Worm (Caenorhabditis elegans) whole organism, mixed stage, embryonic: ENCODE data around the gene algn-2.

ENCODE experiments used
- M03D4.4 ChIP-seq: sonication (generic microtip); optimal IDR thresholded peaks from 2 replicates; lab custom pipeline; 2017; ENCODE audit warnings: mild to moderate bottlenecking, missing genetic modification characterization, missing compliant biosample characterization
- bed-3 ChIP-seq: fragments of 200-800 bp; sonication (Bioruptor generic); optimal IDR thresholded peaks from 3 replicates; lab custom pipeline; 2018; ENCODE audit warnings: mild to moderate bottlenecking, missing genetic modification characterization, moderate library complexity, missing compliant biosample characterization
- blmp-1 ChIP-seq: fragments of 150-350 bp; optimal IDR thresholded peaks from 2 replicates; lab custom pipeline; 2014; ENCODE audit warnings: missing biosample characterization, missing genetic modification characterization
- ceh-39 ChIP-seq: fragments of 150-350 bp; optimal IDR thresholded peaks from 2 replicates; lab custom pipeline; 2014; ENCODE audit warnings: missing biosample characterization, missing genetic modification characterization
- ceh-43 ChIP-seq: fragments of 200-800 bp; sonication (Bioruptor generic); optimal IDR thresholded peaks from 2 replicates; lab custom pipeline; 2018; ENCODE audit warnings: mild to moderate bottlenecking, missing genetic modification characterization, moderate library complexity, missing compliant biosample characterization
- ceh-83 ChIP-seq: fragments of 200-800 bp; sonication (Bioruptor generic); optimal IDR thresholded peaks from 2 replicates; lab custom pipeline; 2018; ENCODE audit warnings: mild to moderate bottlenecking, missing genetic modification characterization, missing compliant biosample characterization
- ces-1 ChIP-seq: fragments of 150-350 bp; optimal IDR thresholded peaks from 2 replicates; lab custom pipeline; 2014; ENCODE audit warnings: missing biosample characterization, missing genetic modification reagents, missing genetic modification characterization
- cnd-1 ChIP-seq: fragments of 200-800 bp; sonication (Bioruptor generic); optimal IDR thresholded peaks from 2 replicates; lab custom pipeline; 2018; ENCODE audit warnings: mild to moderate bottlenecking, missing genetic modification characterization, missing compliant biosample characterization
- drap-1 ChIP-seq: fragments of 200-800 bp; sonication (Bioruptor generic); optimal IDR thresholded peaks from 3 replicates; lab custom pipeline; 2018; ENCODE audit warnings: mild to moderate bottlenecking, missing genetic modification characterization, missing compliant biosample characterization
- elt-1 ChIP-seq: sonication (generic microtip); optimal IDR thresholded peaks from 2 replicates; lab custom pipeline; 2017; ENCODE audit warnings: missing genetic modification characterization, mild to moderate bottlenecking, missing compliant biosample characterization, antibody characterized with exemption, moderate library complexity, borderline replicate concordance; ENCODE audit not compliant: insufficient read depth
- elt-3 ChIP-seq: fragments of 150-350 bp; optimal IDR thresholded peaks from 2 replicates; lab custom pipeline; 2014; ENCODE audit warnings: missing biosample characterization, missing genetic modification characterization
- flh-1 ChIP-seq: fragments of 200-800 bp; sonication (Bioruptor generic); optimal IDR thresholded peaks from 2 replicates; lab custom pipeline; 2018; ENCODE audit warnings: mild to moderate bottlenecking, missing genetic modification characterization, moderate library complexity, missing compliant biosample characterization
- ham-2 ChIP-seq: fragments of 200-800 bp; sonication (Bioruptor generic); optimal IDR thresholded peaks from 2 replicates; lab custom pipeline; 2018; ENCODE audit warnings: mild to moderate bottlenecking, missing genetic modification characterization, missing compliant biosample characterization
- hlh-1 ChIP-seq: fragments of 150-350 bp; optimal IDR thresholded peaks from 2 replicates; lab custom pipeline; 2014; ENCODE audit warnings: missing biosample characterization, missing genetic modification reagents, missing genetic modification characterization
- lin-13 ChIP-seq: fragments of 150-350 bp; optimal IDR thresholded peaks from 2 replicates; lab custom pipeline; 2014; ENCODE audit warnings: missing biosample characterization, missing genetic modification characterization
- lin-32 ChIP-seq: fragments of 200-800 bp; sonication (Bioruptor generic); optimal IDR thresholded peaks from 2 replicates; lab custom pipeline; 2018; ENCODE audit warnings: mild to moderate bottlenecking, missing genetic modification characterization, missing compliant biosample characterization
- lsy-2 ChIP-seq: fragments of 150-350 bp; optimal IDR thresholded peaks from 2 replicates; lab custom pipeline; 2014; ENCODE audit warnings: missing biosample characterization, missing genetic modification characterization
- mab-5 ChIP-seq: fragments of 150-350 bp; optimal IDR thresholded peaks from 2 replicates; lab custom pipeline; 2014; ENCODE audit warnings: missing biosample characterization, missing genetic modification characterization
- mep-1 ChIP-seq: fragments of 150-350 bp; optimal IDR thresholded peaks from 2 replicates; lab custom pipeline; 2017; ENCODE audit warnings: missing biosample characterization, missing genetic modification reagents, missing genetic modification characterization, inconsistent platforms
- mls-2 ChIP-seq: sonication (generic microtip); optimal IDR thresholded peaks from 2 replicates; lab custom pipeline; 2016; ENCODE audit warnings: mild to moderate bottlenecking, missing genetic modification characterization, moderate library complexity, missing compliant biosample characterization
- nhr-12 ChIP-seq: fragments of 150-350 bp; optimal IDR thresholded peaks from 2 replicates; lab custom pipeline; 2014; ENCODE audit warnings: missing biosample characterization, missing genetic modification characterization
- nhr-2 ChIP-seq: fragments of 150-350 bp; optimal IDR thresholded peaks from 2 replicates; lab custom pipeline; 2014; ENCODE audit warnings: missing biosample characterization, missing genetic modification characterization
- nhr-237 ChIP-seq: fragments of 150-350 bp; optimal IDR thresholded peaks from 2 replicates; lab custom pipeline; 2014; ENCODE audit warnings: missing biosample characterization, missing genetic modification characterization
- nhr-28 ChIP-seq: fragments of 150-350 bp; optimal IDR thresholded peaks from 2 replicates; lab custom pipeline; 2014; ENCODE audit warnings: missing biosample characterization, missing genetic modification characterization
- nhr-76 ChIP-seq: sonication (generic microtip); optimal IDR thresholded peaks from 2 replicates; lab custom pipeline; 2017; ENCODE audit warnings: missing biosample characterization, missing genetic modification characterization
- pha-4 ChIP-seq: fragments of 150-350 bp; optimal IDR thresholded peaks from 2 replicates; lab custom pipeline; 2018; ENCODE audit warnings: missing biosample characterization, missing genetic modification reagents, missing genetic modification characterization
- sem-2 ChIP-seq: fragments of 200-800 bp; sonication (Bioruptor generic); optimal IDR thresholded peaks from 2 replicates; lab custom pipeline; 2018; ENCODE audit warnings: mild to moderate bottlenecking, missing genetic modification characterization, missing compliant biosample characterization
- snpc-4 ChIP-seq: fragments of 150-350 bp; optimal IDR thresholded peaks from 2 replicates; lab custom pipeline; 2014; ENCODE audit warnings: missing biosample characterization, missing genetic modification characterization
- sptf-1 ChIP-seq: sonication (generic microtip); optimal IDR thresholded peaks from 2 replicates; lab custom pipeline; 2017; ENCODE audit warnings: mild to moderate bottlenecking, missing genetic modification characterization, moderate library complexity, missing compliant biosample characterization
- tbx-8 ChIP-seq: fragments of 200-800 bp; sonication (Bioruptor generic); optimal IDR thresholded peaks from 2 replicates; lab custom pipeline; 2018; ENCODE audit warnings: mild to moderate bottlenecking, missing genetic modification characterization, moderate library complexity, missing compliant biosample characterization
- unc-120 ChIP-seq: sonication (generic microtip); optimal IDR thresholded peaks from 2 replicates; lab custom pipeline; 2017; ENCODE audit warnings: missing genetic modification characterization, missing compliant biosample characterization; ENCODE audit not compliant: poor library complexity, severe bottlenecking
- unc-39 ChIP-seq: fragments of 150-350 bp; optimal IDR thresholded peaks from 2 replicates; lab custom pipeline; 2014; ENCODE audit warnings: missing biosample characterization, missing genetic modification characterization
- unc-62 ChIP-seq: fragments of 150-350 bp; optimal IDR thresholded peaks from 2 replicates; lab custom pipeline; 2014; ENCODE audit warnings: missing biosample characterization, missing genetic modification reagents, missing genetic modification characterization
- zip-8 ChIP-seq: fragments of 150-350 bp; optimal IDR thresholded peaks from 2 replicates; lab custom pipeline; 2014; ENCODE audit warnings: missing biosample characterization, missing genetic modification characterization
- ztf-11 ChIP-seq: fragments of 150-350 bp; optimal IDR thresholded peaks from 2 replicates; lab custom pipeline; 2014; ENCODE audit warnings: missing biosample characterization, missing genetic modification characterization

The algn-2 gene

DNA sequence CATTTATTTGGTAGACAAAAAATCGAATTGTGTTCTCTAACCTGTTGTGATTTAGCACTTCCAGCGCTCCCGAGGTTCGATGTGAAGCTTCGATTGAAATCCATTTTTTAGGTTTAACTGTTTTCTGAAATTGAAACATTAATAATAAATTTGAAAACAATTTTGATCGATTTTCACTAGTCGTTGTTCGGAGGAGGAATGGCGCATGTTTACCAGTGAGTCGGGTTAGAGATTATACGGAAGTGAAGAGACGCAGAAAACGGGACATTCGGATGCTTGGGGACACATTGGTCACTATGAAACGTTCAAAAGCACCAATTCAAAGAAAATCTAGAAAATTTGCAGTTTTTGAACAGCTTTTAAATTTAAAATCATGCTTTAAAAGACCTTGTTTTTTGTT, 23.7 kb downstream of the algn-2 start, which contains the start of gene fbxl-3:
Gene fbxl-3, minus strand, starts transcription at position 124 of the 400 bp plus-strand sequence.
- TF ChIP-seq nhr-76 (no peak), pha-4 (peak; percentile 65)
- TF ChIP-seq, all 35 proteins: peak for 1

DNA sequence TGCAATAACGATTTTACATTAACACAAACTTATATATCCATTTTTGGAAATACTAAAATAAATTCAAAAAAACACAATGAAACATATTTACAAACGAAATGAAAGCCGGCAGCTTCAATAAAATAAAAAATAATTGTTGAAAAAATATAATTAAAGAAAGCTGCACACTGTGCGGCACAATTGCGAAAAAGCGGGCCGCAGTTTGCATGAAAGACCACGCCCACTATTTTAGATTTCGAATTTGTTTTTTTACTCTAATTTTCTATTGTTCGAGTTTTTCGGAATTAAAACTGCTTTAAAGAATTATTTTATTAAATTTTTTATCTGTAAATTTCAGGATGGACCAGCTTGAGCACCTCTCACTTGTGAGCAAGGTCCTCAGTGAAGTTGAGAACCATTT, 24.1 kb downstream of the algn-2 start, which contains the start of gene mog-5:
Gene mog-5, plus strand, starts transcription at position 338 of the 400 bp plus-strand sequence.
- TF ChIP-seq ham-2 (GFP tag; lab: Kevin White, UChicago) (peak; percentile 58), nhr-76 (no peak), pha-4 (no peak), blmp-1 (tag; lab: Kevin White, UChicago) (peak; percentile 18), elt-1 (tag; lab: Kevin White, UChicago) (no peak), tbx-8 (no peak), cnd-1 (tag; lab: Kevin White, UChicago) (no peak), ces-1 (GFP tag; lab: Kevin White, UChicago) (peak; percentile 74), unc-120 (no peak), nhr-2 (tag; lab: Kevin White, UChicago) (no peak), sem-2 (GFP tag; lab: Kevin White, UChicago) (peak; percentile 16), drap-1 (GFP tag; lab: Kevin White, UChicago) (peak; percentile 40), lin-32 (GFP tag; lab: Kevin White, UChicago) (no peak), mls-2 (tag; lab: Kevin White, UChicago) (no peak), lin-13 (no peak), nhr-12 (tag; lab: Kevin White, UChicago) (no peak), sptf-1 (tag; lab: Kevin White, UChicago) (no peak), M03D4.4 (peak; percentile 74), mep-1 (tag; lab: Kevin White, UChicago) (peak; percentile 33), unc-39 (no peak), ceh-83 (no peak), unc-62 (GFP tag; lab: Kevin White, UChicago) (no peak), hlh-1 (tag; lab: Kevin White, UChicago) (peak; percentile 52), lsy-2 (tag; lab: Kevin White, UChicago) (peak; percentile 15), flh-1 (GFP tag; lab: Kevin White, UChicago) (no peak), snpc-4 (tag; lab: Kevin White, UChicago) (no peak), ztf-11 (no peak), mab-5 (no peak), ceh-39 (no peak), bed-3 (GFP tag; lab: Kevin White, UChicago) (peak; percentile 40), ceh-43 (GFP tag; lab: Kevin White, UChicago) (peak; percentile 86), nhr-28 (tag; lab: Kevin White, UChicago) (no peak), elt-3 (tag; lab: Kevin White, UChicago) (no peak), zip-8 (tag; lab: Kevin White, UChicago) (no peak), nhr-237 (peak; percentile 8)

DNA sequence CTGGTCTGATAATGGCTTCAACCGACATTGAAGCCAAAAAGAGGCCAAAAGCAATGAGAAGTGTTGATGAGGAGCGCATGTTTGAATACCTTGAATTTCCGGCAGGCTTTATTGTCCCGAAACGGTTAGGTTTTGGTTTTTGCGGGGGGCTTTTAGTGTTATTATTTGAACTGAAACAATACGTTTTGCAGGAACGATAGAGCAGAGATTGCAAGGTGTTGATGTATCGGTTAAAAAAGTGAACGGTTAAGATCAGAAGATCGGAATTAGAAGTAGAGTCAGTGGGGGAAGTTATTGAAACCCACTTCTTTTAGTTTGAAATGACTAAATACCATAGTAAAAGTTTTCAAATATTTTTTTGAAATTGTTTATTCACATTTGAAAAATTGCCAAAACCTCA, 32.5 kb downstream of the algn-2 start, which contains the start of gene clec-141:
Gene clec-141, minus strand, starts transcription at position 101 of the 400 bp plus-strand sequence.
- no peak for TF ChIP-seq hlh-1 (tag; lab: Kevin White, UChicago)
- no peak for TF ChIP-seq nhr-76
- TF ChIP-seq drap-1 (GFP tag; lab: Kevin White, UChicago) = no peak
- no peak for TF ChIP-seq mls-2 (tag; lab: Kevin White, UChicago)
- no peak for TF ChIP-seq ceh-39
- no peak for TF ChIP-seq ceh-43 (GFP tag; lab: Kevin White, UChicago)
- no peak for TF ChIP-seq M03D4.4
- TF ChIP-seq pha-4 = no peak
- TF ChIP-seq unc-39 = no peak
- no peak for TF ChIP-seq cnd-1 (tag; lab: Kevin White, UChicago)
- TF ChIP-seq ham-2 (GFP tag; lab: Kevin White, UChicago) = no peak
- no peak for TF ChIP-seq tbx-8
- TF ChIP-seq blmp-1 (tag; lab: Kevin White, UChicago) = no peak
- no peak for TF ChIP-seq elt-1 (tag; lab: Kevin White, UChicago)
- no peak for TF ChIP-seq snpc-4 (tag; lab: Kevin White, UChicago)
- no peak for TF ChIP-seq nhr-2 (tag; lab: Kevin White, UChicago)
- TF ChIP-seq unc-120 = no peak

DNA sequence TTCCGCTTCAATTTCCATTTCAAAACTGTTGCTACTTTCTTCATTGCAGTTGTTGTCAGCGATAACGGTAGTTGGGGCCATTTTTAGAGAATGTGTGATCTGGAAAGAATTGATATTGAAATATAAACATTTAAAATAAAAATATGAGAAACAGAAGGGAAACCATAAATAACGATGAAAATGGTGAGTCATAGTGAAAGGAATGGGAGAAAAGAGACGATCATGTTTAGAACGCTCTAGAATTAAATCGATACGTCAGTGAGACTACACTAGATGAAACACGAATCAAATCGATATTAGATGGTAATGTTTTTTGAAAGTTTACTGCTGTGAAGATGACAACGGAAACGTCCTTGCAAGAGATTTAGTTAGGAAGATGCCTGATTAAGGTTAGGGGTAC, 33.9 kb downstream of the algn-2 start, which contains the start of the genes EEED8.12 and EEED8.4:
Gene EEED8.12, minus strand, starts transcription at position 101 of the 400 bp plus-strand sequence.
Gene EEED8.4, plus strand, starts transcription at position 396 of the 400 bp plus-strand sequence.
- TF ChIP-seq ces-1 (GFP tag; lab: Kevin White, UChicago) (no peak), lsy-2 (tag; lab: Kevin White, UChicago) (no peak), sptf-1 (tag; lab: Kevin White, UChicago) (no peak), zip-8 (tag; lab: Kevin White, UChicago) (no peak), snpc-4 (tag; lab: Kevin White, UChicago) (no peak), cnd-1 (tag; lab: Kevin White, UChicago) (no peak), unc-39 (no peak), nhr-76 (no peak), ztf-11 (no peak), bed-3 (GFP tag; lab: Kevin White, UChicago) (no peak), ceh-83 (no peak), nhr-237 (no peak), elt-3 (tag; lab: Kevin White, UChicago) (no peak), ham-2 (GFP tag; lab: Kevin White, UChicago) (no peak), nhr-2 (tag; lab: Kevin White, UChicago) (no peak), tbx-8 (no peak), M03D4.4 (no peak), lin-32 (GFP tag; lab: Kevin White, UChicago) (no peak), elt-1 (tag; lab: Kevin White, UChicago) (no peak), pha-4 (no peak)
